Fruit fly (Drosophila melanogaster) whole organism, embryonic: Measurements from ENCODE around the gene CG10089.
A peak's percentile ranks its signal among the peaks of the same experiment; 100 is the strongest.

Source experiments
- Atf6 ChIP-seq: fragments of 200-800 bp; sonication (Bioruptor generic); IDR thresholded peaks from 2 replicates; pipeline ENCODE4 v1.3.6; 2022; ENCODE audit warnings: missing biosample characterization, missing genetic modification characterization
- Awh ChIP-seq: fragments of 200-800 bp; sonication (Bioruptor generic); IDR thresholded peaks from 2 replicates; pipeline ENCODE4, ENCODE4 v1.3.6; 2022; ENCODE audit warnings: missing biosample characterization, missing genetic modification characterization
- Bdp1 ChIP-seq: fragments of 200-800 bp; sonication (Bioruptor generic); optimal IDR thresholded peaks from 3 replicates; lab custom pipeline; 2016; ENCODE audit warnings: missing biosample characterization, missing genetic modification characterization
- Bgb ChIP-seq: fragments of 200-800 bp; sonication (Bioruptor generic); IDR thresholded peaks from 2 replicates; pipeline ENCODE4 v1.3.6; 2022; ENCODE audit warnings: missing biosample characterization, missing genetic modification characterization; ENCODE audit not compliant: partially characterized antibody
- CG10979 ChIP-seq: fragments of 200-800 bp; sonication (Bioruptor generic); optimal IDR thresholded peaks from 2 replicates; lab custom pipeline; 2018; ENCODE audit warnings: missing biosample characterization, mild to moderate bottlenecking, missing genetic modification characterization, moderate library complexity
- CG11247 ChIP-seq: fragments of 200-800 bp; sonication (Bioruptor generic); IDR thresholded peaks from 2 replicates; pipeline ENCODE4 v1.3.6; 2022; ENCODE audit warnings: missing biosample characterization, missing genetic modification characterization
- CG13424 ChIP-seq: fragments of 200-800 bp; sonication (Bioruptor generic); optimal IDR thresholded peaks from 2 replicates; lab custom pipeline; 2019; ENCODE audit warnings: missing biosample characterization, mild to moderate bottlenecking, missing genetic modification characterization, moderate library complexity
- CG14441 ChIP-seq: fragments of 200-800 bp; sonication (Bioruptor generic); IDR thresholded peaks from 2 replicates; pipeline ENCODE4 v1.3.6; 2022; ENCODE audit warnings: missing biosample characterization, missing genetic modification characterization
- CG16779 ChIP-seq: fragments of 200-800 bp; sonication (Bioruptor generic); IDR thresholded peaks from 2 replicates; pipeline ENCODE4 v1.3.6; 2022; ENCODE audit warnings: missing biosample characterization, missing genetic modification characterization
- CG18262 ChIP-seq: fragments of 200-800 bp; optimal IDR thresholded peaks from 3 replicates; lab custom pipeline; 2019; ENCODE audit warnings: missing biosample characterization, mild to moderate bottlenecking, missing genetic modification characterization, moderate library complexity
- CG18476 ChIP-seq: fragments of 200-800 bp; sonication (Bioruptor generic); optimal IDR thresholded peaks from 2 replicates; lab custom pipeline; 2016; ENCODE audit warnings: missing biosample characterization, mild to moderate bottlenecking, missing genetic modification characterization
- CG34224 ChIP-seq: fragments of 200-800 bp; sonication (Bioruptor generic); IDR thresholded peaks from 3 replicates; pipeline ENCODE4 v1.3.6; 2022; ENCODE audit warnings: missing biosample characterization, missing genetic modification characterization; ENCODE audit not compliant: partially characterized antibody
- CG5953 ChIP-seq: fragments of 200-800 bp; sonication (Bioruptor generic); IDR thresholded peaks from 2 replicates; pipeline ENCODE4 v1.3.6; 2022; ENCODE audit warnings: missing biosample characterization, missing genetic modification characterization
- CG8281 ChIP-seq: fragments of 200-800 bp; sonication (Bioruptor generic); optimal IDR thresholded peaks from 2 replicates; lab custom pipeline; 2018; ENCODE audit warnings: missing biosample characterization, mild to moderate bottlenecking, missing genetic modification characterization, moderate library complexity
- CTCF ChIP-seq: fragments of 200-800 bp; sonication (Bioruptor generic); optimal IDR thresholded peaks from 2 replicates; lab custom pipeline; 2017; ENCODE audit warnings: missing biosample characterization, mild to moderate bottlenecking, missing genetic modification characterization, moderate library complexity
- CrebB ChIP-seq: fragments of 200-800 bp; sonication (Bioruptor generic); optimal IDR thresholded peaks from 3 replicates; lab custom pipeline; 2018; ENCODE audit warnings: missing biosample characterization, mild to moderate bottlenecking, missing genetic modification characterization
- D ChIP-seq, 2 experiments: fragments of 200-800 bp in 1 of 2; fragments of >200 bp in 1 of 2; sonication (Bioruptor generic) in 1 of 2; optimal IDR thresholded peaks; 2 replicates in 1 of 2; 3 replicates in 1 of 2; lab custom pipeline; 2017; ENCODE audit warnings: mild to moderate bottlenecking in 1 of 2, missing biosample characterization in 1 of 2, missing genetic modification characterization in 1 of 2, missing genetic modification reagents in 1 of 2
- D19A ChIP-seq: fragments of 200-800 bp; optimal IDR thresholded peaks from 3 replicates; lab custom pipeline; 2019; ENCODE audit warnings: missing biosample characterization, mild to moderate bottlenecking, missing genetic modification characterization, moderate library complexity
- D19B ChIP-seq: fragments of 200-800 bp; sonication (Bioruptor generic); optimal IDR thresholded peaks from 2 replicates; lab custom pipeline; 2017; ENCODE audit warnings: missing biosample characterization, mild to moderate bottlenecking, missing genetic modification characterization
- Dp ChIP-seq: fragments of 200-800 bp; sonication (Bioruptor generic); optimal IDR thresholded peaks from 2 replicates; lab custom pipeline; 2018; ENCODE audit warnings: missing biosample characterization, mild to moderate bottlenecking, missing genetic modification characterization, moderate library complexity
- Dref ChIP-seq: fragments of 200-800 bp; sonication (Bioruptor generic); IDR thresholded peaks from 2 replicates; pipeline ENCODE4 v1.3.6; 2022; ENCODE audit warnings: missing biosample characterization, missing genetic modification characterization
- Drgx ChIP-seq: fragments of 200-800 bp; sonication (Bioruptor generic); IDR thresholded peaks from 2 replicates; pipeline ENCODE4 v1.3.6; 2022; ENCODE audit warnings: missing biosample characterization, missing genetic modification characterization
- Ets65A ChIP-seq: fragments of 200-800 bp; sonication (Bioruptor generic); peaks from one replicate; lab custom pipeline; 2016; ENCODE audit warnings: missing biosample characterization, missing genetic modification characterization
- Kr ChIP-seq: fragments of 200-800 bp; sonication (Bioruptor generic); optimal IDR thresholded peaks from 2 replicates; lab custom pipeline; 2017; ENCODE audit warnings: missing biosample characterization, mild to moderate bottlenecking, missing genetic modification characterization
- Med ChIP-seq: fragments of 200-800 bp; sonication (Bioruptor generic); peaks from one replicate; lab custom pipeline; 2016; ENCODE audit warnings: missing biosample characterization, missing genetic modification characterization, mild to moderate bottlenecking, inconsistent platforms, moderate library complexity
- Myb ChIP-seq: fragments of 200-800 bp; sonication (Bioruptor generic); optimal IDR thresholded peaks from 2 replicates; lab custom pipeline; 2016; ENCODE audit warnings: missing biosample characterization, missing genetic modification characterization
- NFAT ChIP-seq: fragments of 200-800 bp; sonication (Bioruptor generic); IDR thresholded peaks from 2 replicates; pipeline ENCODE4 v1.3.6; 2022; ENCODE audit warnings: missing biosample characterization, missing genetic modification characterization
- Rx ChIP-seq: fragments of 200-800 bp; sonication (Bioruptor generic); IDR thresholded peaks from 2 replicates; pipeline ENCODE4 v1.3.6; 2022; ENCODE audit warnings: missing biosample characterization, missing genetic modification characterization
- Spps ChIP-seq: fragments of 200-800 bp; sonication (Bioruptor generic); optimal IDR thresholded peaks from 2 replicates; lab custom pipeline; 2018; ENCODE audit warnings: missing biosample characterization, mild to moderate bottlenecking, missing genetic modification characterization
- Sry-β ChIP-seq: fragments of 200-800 bp; sonication (Bioruptor generic); optimal IDR thresholded peaks from 2 replicates; lab custom pipeline; 2018; ENCODE audit warnings: missing biosample characterization, mild to moderate bottlenecking, missing genetic modification characterization, moderate library complexity
- Taf1 ChIP-seq: fragments of 200-800 bp; sonication (Bioruptor generic); IDR thresholded peaks from 2 replicates; pipeline ENCODE4 v1.3.6; 2022; ENCODE audit warnings: missing biosample characterization, missing genetic modification characterization
- Xrp1 ChIP-seq: fragments of 200-800 bp; sonication (Bioruptor generic); IDR thresholded peaks from 2 replicates; pipeline ENCODE4 v1.3.6; 2022; ENCODE audit warnings: missing biosample characterization, missing genetic modification characterization
- ap ChIP-seq: fragments of 200-800 bp; sonication (Bioruptor generic); IDR thresholded peaks from 2 replicates; pipeline ENCODE4 v1.3.6; 2022; ENCODE audit warnings: missing biosample characterization, missing genetic modification characterization
- chm ChIP-seq: fragments of 200-800 bp; sonication (Bioruptor generic); IDR thresholded peaks from 2 replicates; pipeline ENCODE4 v1.3.6; 2022; ENCODE audit warnings: missing biosample characterization, missing genetic modification characterization
- dm ChIP-seq: fragments of 200-800 bp; sonication (Bioruptor generic); optimal IDR thresholded peaks from 3 replicates; lab custom pipeline; 2016; ENCODE audit warnings: missing biosample characterization, missing genetic modification characterization
- en ChIP-seq: fragments of 200-800 bp; sonication (Bioruptor generic); optimal IDR thresholded peaks from 2 replicates; lab custom pipeline; 2016; ENCODE audit warnings: missing biosample characterization, missing genetic modification characterization
- fd96Cb ChIP-seq: fragments of 200-800 bp; sonication (Bioruptor generic); optimal IDR thresholded peaks from 2 replicates; lab custom pipeline; 2018; ENCODE audit warnings: missing biosample characterization, mild to moderate bottlenecking, missing genetic modification characterization, moderate library complexity
- fru ChIP-seq: fragments of >200 bp; optimal IDR thresholded peaks from 2 replicates; lab custom pipeline; 2017
- gem ChIP-seq: fragments of 200-800 bp; sonication (Bioruptor generic); optimal IDR thresholded peaks from 2 replicates; lab custom pipeline; 2019; ENCODE audit warnings: missing biosample characterization, mild to moderate bottlenecking, missing genetic modification characterization, moderate library complexity
- gsb-n ChIP-seq: fragments of 200-800 bp; sonication (Bioruptor generic); optimal IDR thresholded peaks from 3 replicates; lab custom pipeline; 2018; ENCODE audit warnings: missing biosample characterization, mild to moderate bottlenecking, missing genetic modification characterization
- hbn ChIP-seq: fragments of 200-800 bp; sonication (Bioruptor generic); IDR thresholded peaks from 2 replicates; pipeline ENCODE4 v1.3.6; 2022; ENCODE audit warnings: missing biosample characterization, missing genetic modification characterization; ENCODE audit not compliant: partially characterized antibody
- nerfin-2 ChIP-seq: fragments of 200-800 bp; sonication (Bioruptor generic); IDR thresholded peaks from 2 replicates; pipeline ENCODE4 v1.3.6; 2022; ENCODE audit warnings: missing biosample characterization, missing genetic modification characterization; ENCODE audit not compliant: partially characterized antibody
- nom ChIP-seq: fragments of 200-800 bp; sonication (Bioruptor generic); optimal IDR thresholded peaks from 2 replicates; lab custom pipeline; 2017; ENCODE audit warnings: missing biosample characterization, missing genetic modification characterization, mild to moderate bottlenecking, moderate library complexity, missing genetic modification reagents
- otp ChIP-seq: fragments of 200-800 bp; sonication (Bioruptor generic); IDR thresholded peaks from 3 replicates; pipeline ENCODE4, ENCODE4 v1.3.6; 2022; ENCODE audit warnings: missing biosample characterization, missing genetic modification characterization
- psq ChIP-seq: fragments of 200-800 bp; sonication (Bioruptor generic); optimal IDR thresholded peaks from 2 replicates; lab custom pipeline; 2017; ENCODE audit warnings: missing biosample characterization, missing genetic modification characterization
- sc ChIP-seq, 3 experiments: fragments of >200 bp in 2 of 3; fragments of 200-800 bp in 1 of 3; sonication (Bioruptor generic) in 1 of 3; optimal IDR thresholded peaks; 2 replicates in 2 of 3; 3 replicates in 1 of 3; lab custom pipeline; 2017; ENCODE audit warnings: mild to moderate bottlenecking in 1 of 3, missing biosample characterization in 1 of 3, missing genetic modification characterization in 1 of 3, missing genetic modification reagents in 1 of 3
- toy ChIP-seq: fragments of 200-800 bp; sonication (Bioruptor generic); IDR thresholded peaks from 2 replicates; pipeline ENCODE4 v1.3.6; 2022; ENCODE audit warnings: missing biosample characterization, missing genetic modification characterization
- ttk ChIP-seq: fragments of 200-800 bp; sonication (Bioruptor generic); IDR thresholded peaks from 2 replicates; pipeline ENCODE4 v2.1.2; 2022; ENCODE audit warnings: missing biosample characterization, missing genetic modification characterization
- tx ChIP-seq: fragments of 200-800 bp; sonication (Bioruptor generic); optimal IDR thresholded peaks from 2 replicates; lab custom pipeline; 2016; ENCODE audit warnings: missing biosample characterization, missing genetic modification characterization
- vnd ChIP-seq: fragments of 200-800 bp; sonication (Bioruptor generic); IDR thresholded peaks from 3 replicates; pipeline ENCODE4 v1.3.6; 2022; ENCODE audit warnings: missing biosample characterization, missing genetic modification characterization; ENCODE audit not compliant: partially characterized antibody

Gene CG10089

dm6 chr3L:13479609-13480240 lies 5.1 kb upstream of the CG10089 start (continued):
- TF ChIP-seq CG34224: no peak
- no peak for TF ChIP-seq sc (optimal IDR thresholded peaks at IDR 0.05; lab: Kevin White, UChicago)
- no peak for TF ChIP-seq sc (GFP tag; optimal IDR thresholded peaks at IDR 0.05; lab: Kevin White, UChicago)
- TF ChIP-seq gsb-n (tag; lab: Kevin White, UChicago): no peak
- no peak for TF ChIP-seq CG5953 (GFP tag; lab: Robert Waterston, UW)
- TF ChIP-seq psq (GFP tag; lab: Kevin White, UChicago): peak; percentile 5
- TF ChIP-seq chm (GFP tag; lab: Robert Waterston, UW): no peak
- no peak for TF ChIP-seq en (GFP tag; lab: Kevin White, UChicago)
- TF ChIP-seq ttk (GFP tag; lab: Robert Waterston, UW): no peak
- TF ChIP-seq fru (lab: Kevin White, UChicago): no peak
- TF ChIP-seq CG8281 (tag; lab: Kevin White, UChicago): peak; percentile 0
- TF ChIP-seq ap (GFP tag; lab: Robert Waterston, UW): no peak
- no peak for TF ChIP-seq tx (GFP tag; lab: Kevin White, UChicago)
- peak; percentile 17 for TF ChIP-seq Myb (GFP tag; lab: Kevin White, UChicago)
- peak; percentile 49 for TF ChIP-seq D19B (GFP tag; lab: Kevin White, UChicago)
- TF ChIP-seq nom (GFP tag; lab: Kevin White, UChicago): peak; percentile 6
- TF ChIP-seq CG18262: peak; percentile 39
- no peak for TF ChIP-seq Kr (GFP tag; lab: Kevin White, UChicago)
- TF ChIP-seq Taf1 (GFP tag; lab: Robert Waterston, UW): no peak
- peak; percentile 37; the same call in 1 of the 2 replicates for TF ChIP-seq CG11247 (GFP tag; lab: Robert Waterston, UW)
- TF ChIP-seq nerfin-2: no peak
- no peak for TF ChIP-seq vnd (GFP tag; lab: Robert Waterston, UW)
- TF ChIP-seq Med (GFP tag; lab: Kevin White, UChicago): peak; percentile 88
- no peak for TF ChIP-seq D (optimal IDR thresholded peaks at IDR 0.05; lab: Kevin White, UChicago)
- TF ChIP-seq D (GFP tag; optimal IDR thresholded peaks at IDR 0.05; lab: Kevin White, UChicago): no peak
- no peak for TF ChIP-seq Drgx (GFP tag; lab: Robert Waterston, UW)
- TF ChIP-seq otp (GFP tag; lab: Robert Waterston, UW): 0 out of 3 replicates have a peak, but pooled peaks have one; percentile 25
- peak; percentile 56 for TF ChIP-seq CG14441
- TF ChIP-seq Dp (GFP tag; lab: Kevin White, UChicago): no peak
- no peak for TF ChIP-seq NFAT
- TF ChIP-seq Rx (GFP tag; lab: Robert Waterston, UW): no peak
- TF ChIP-seq Ets65A (GFP tag; lab: Kevin White, UChicago): peak; percentile 39
- TF ChIP-seq dm (GFP tag; lab: Kevin White, UChicago): no peak
- no peak for TF ChIP-seq CrebB (tag; lab: Kevin White, UChicago)
- no peak for TF ChIP-seq CG16779 (GFP tag; lab: Robert Waterston, UW)
- TF ChIP-seq Spps: no peak
- TF ChIP-seq CG10979 (tag; lab: Kevin White, UChicago): no peak
- TF ChIP-seq CG18476 (GFP tag; lab: Kevin White, UChicago): no peak
- peak; percentile 46 for TF ChIP-seq D19A
- TF ChIP-seq toy (GFP tag; lab: Robert Waterston, UW): no peak
- peak; percentile 33; the same call in 1 of the 2 replicates for TF ChIP-seq Atf6 (GFP tag; lab: Robert Waterston, UW)
- TF ChIP-seq Sry-β (GFP tag; lab: Kevin White, UChicago): no peak
- TF ChIP-seq Bgb: no peak
- peak; percentile 53 for TF ChIP-seq CG13424 (tag; lab: Kevin White, UChicago)
- TF ChIP-seq Dref (GFP tag; lab: Robert Waterston, UW): no peak
- TF ChIP-seq Bdp1 (GFP tag; lab: Kevin White, UChicago): no peak
- peak; percentile 69 for TF ChIP-seq gem (tag; lab: Kevin White, UChicago)
- peak; percentile 16; the same call in 1 of the 2 replicates for TF ChIP-seq Xrp1
- 0 out of 2 replicates have a peak, but pooled peaks have one; percentile 13 for TF ChIP-seq Awh (GFP tag; lab: Robert Waterston, UW)
- TF ChIP-seq CTCF (GFP tag; lab: Kevin White, UChicago): no peak
- no peak for TF ChIP-seq hbn (GFP tag; lab: Robert Waterston, UW)
- TF ChIP-seq fd96Cb (tag; lab: Kevin White, UChicago): peak; percentile 12
